Worm (Caenorhabditis elegans) whole organism, young adult: ENCODE results near the gene C03A3.2.

Experiments used
- ama-1 ChIP-seq, 3 experiments: fragments of 150-350 bp in 1 of 3; sonication (generic microtip) in 2 of 3; optimal IDR thresholded peaks; 2 replicates each; lab custom pipeline; 2014 to 2018; ENCODE audit warnings: missing biosample characterization in 2 of 3, missing genetic modification characterization in 2 of 3, missing genetic modification reagents in 2 of 3
- ets-4 ChIP-seq: fragments of 200-800 bp; sonication (Bioruptor generic); optimal IDR thresholded peaks from 2 replicates; lab custom pipeline; 2018; ENCODE audit warnings: mild to moderate bottlenecking, missing genetic modification characterization, missing compliant biosample characterization

DNA sequence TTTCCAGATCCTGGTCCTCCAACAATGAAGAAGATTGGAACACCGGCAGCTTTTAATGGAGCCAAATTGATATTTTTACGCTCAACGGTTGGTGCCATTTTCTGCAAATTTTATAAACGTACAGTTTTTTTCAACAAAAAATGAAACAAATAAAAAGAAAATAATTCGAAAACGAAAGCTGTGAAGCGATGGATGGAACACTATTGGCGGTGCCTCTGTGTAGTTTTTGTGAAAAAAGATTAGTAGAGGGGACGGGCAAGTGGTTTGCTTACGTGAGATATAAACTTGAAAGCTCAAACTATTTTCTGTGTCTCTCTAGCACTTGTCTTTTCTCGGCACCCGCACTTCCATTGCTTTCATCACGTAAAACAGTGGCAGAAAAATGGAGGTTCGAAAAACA is 25.0 kb downstream of the C03A3.2 start, which contains the start of gene F38B2.4:
- TF ChIP-seq ama-1 (optimal IDR thresholded peaks at IDR 0.05; lab: Kevin White, UChicago) (no peak), ama-1 (GFP tag; optimal IDR thresholded peaks at IDR 0.05; lab: Kevin White, UChicago) (no peak), ets-4 (GFP tag; lab: Kevin White, UChicago) (no peak)
